Fruit fly (Drosophila melanogaster) whole organism, embryonic: Measurements from ENCODE around the gene Gcn5.

Experiments used
- Bdp1 ChIP-seq: fragments of 200-800 bp; sonication (Bioruptor generic); optimal IDR thresholded peaks from 3 replicates; lab custom pipeline; 2016; ENCODE audit warnings: missing biosample characterization, missing genetic modification characterization
- Blimp-1 ChIP-seq: fragments of 200-800 bp; sonication (Bioruptor generic); optimal IDR thresholded peaks from 3 replicates; lab custom pipeline; 2018; ENCODE audit warnings: missing biosample characterization, missing genetic modification characterization, mild to moderate bottlenecking, moderate library complexity, missing genetic modification reagents
- CG11723 ChIP-seq: fragments of 200-800 bp; sonication (Bioruptor generic); optimal IDR thresholded peaks from 2 replicates; lab custom pipeline; 2017; ENCODE audit warnings: missing biosample characterization, mild to moderate bottlenecking, missing genetic modification characterization
- CG13287 ChIP-seq: fragments of 200-800 bp; sonication (Bioruptor generic); IDR thresholded peaks from 2 replicates; pipeline ENCODE4 v1.3.6; 2022; ENCODE audit warnings: missing biosample characterization, missing genetic modification characterization; ENCODE audit not compliant: partially characterized antibody
- CG13894 ChIP-seq: fragments of 200-800 bp; sonication (Bioruptor generic); optimal IDR thresholded peaks from 3 replicates; lab custom pipeline; 2018; ENCODE audit warnings: missing biosample characterization, mild to moderate bottlenecking, missing genetic modification characterization, moderate library complexity
- CG18476 ChIP-seq: fragments of 200-800 bp; sonication (Bioruptor generic); optimal IDR thresholded peaks from 2 replicates; lab custom pipeline; 2016; ENCODE audit warnings: missing biosample characterization, mild to moderate bottlenecking, missing genetic modification characterization
- CG33213 ChIP-seq: fragments of 200-800 bp; sonication (Bioruptor generic); optimal IDR thresholded peaks from 3 replicates; lab custom pipeline; 2016; ENCODE audit warnings: missing biosample characterization, missing genetic modification characterization
- CG6689 ChIP-seq: fragments of 200-800 bp; sonication (Bioruptor generic); IDR thresholded peaks from 2 replicates; pipeline ENCODE4 v1.3.6; 2022; ENCODE audit warnings: missing biosample characterization, missing genetic modification characterization
- CG7839 ChIP-seq: fragments of 200-800 bp; sonication (Bioruptor generic); optimal IDR thresholded peaks from 3 replicates; lab custom pipeline; 2018; ENCODE audit warnings: missing biosample characterization, mild to moderate bottlenecking, missing genetic modification characterization, moderate library complexity
- CG7928 ChIP-seq: fragments of 200-800 bp; sonication (Bioruptor generic); optimal IDR thresholded peaks from 2 replicates; lab custom pipeline; 2017; ENCODE audit warnings: missing biosample characterization, mild to moderate bottlenecking, missing genetic modification characterization
- CG7963 ChIP-seq: fragments of 200-800 bp; sonication (Bioruptor generic); IDR thresholded peaks from 3 replicates; pipeline ENCODE4 v1.3.6; 2022; ENCODE audit warnings: missing biosample characterization, missing genetic modification characterization; ENCODE audit not compliant: partially characterized antibody
- CG9609 ChIP-seq: fragments of 200-800 bp; sonication (Bioruptor generic); optimal IDR thresholded peaks from 3 replicates; lab custom pipeline; 2016; ENCODE audit warnings: missing biosample characterization, missing genetic modification characterization
- CHES-1-like ChIP-seq: fragments of 200-800 bp; sonication (Bioruptor generic); optimal IDR thresholded peaks from 2 replicates; lab custom pipeline; 2016; ENCODE audit warnings: missing biosample characterization, missing genetic modification characterization
- CoRest ChIP-seq: fragments of 200-800 bp; sonication (Bioruptor generic); optimal IDR thresholded peaks from 3 replicates; lab custom pipeline; 2018; ENCODE audit warnings: missing biosample characterization, mild to moderate bottlenecking, missing genetic modification characterization, moderate library complexity
- Gsc ChIP-seq: fragments of 200-800 bp; sonication (Bioruptor generic); IDR thresholded peaks from 2 replicates; pipeline ENCODE4 v1.3.6; 2022; ENCODE audit warnings: missing biosample characterization, missing genetic modification characterization
- Hr3 ChIP-seq: fragments of 200-800 bp; sonication (Bioruptor generic); optimal IDR thresholded peaks from 3 replicates; lab custom pipeline; 2016; ENCODE audit warnings: missing biosample characterization, missing genetic modification characterization
- Jarid2 ChIP-seq: fragments of 200-800 bp; sonication (Bioruptor generic); optimal IDR thresholded peaks from 3 replicates; lab custom pipeline; 2017; ENCODE audit warnings: mild to moderate bottlenecking, missing biosample characterization, missing genetic modification reagents, missing genetic modification characterization
- Lim3 ChIP-seq: fragments of 200-800 bp; sonication (Bioruptor generic); IDR thresholded peaks from 2 replicates; pipeline ENCODE4 v1.3.6; 2022; ENCODE audit warnings: missing biosample characterization, missing genetic modification characterization
- Med ChIP-seq: fragments of 200-800 bp; sonication (Bioruptor generic); peaks from one replicate; lab custom pipeline; 2016; ENCODE audit warnings: missing biosample characterization, missing genetic modification characterization, mild to moderate bottlenecking, inconsistent platforms, moderate library complexity
- NfI ChIP-seq: fragments of 200-800 bp; sonication (Bioruptor generic); optimal IDR thresholded peaks from 3 replicates; lab custom pipeline; 2018; ENCODE audit warnings: missing biosample characterization, mild to moderate bottlenecking, missing genetic modification characterization, moderate library complexity
- Opbp ChIP-seq: fragments of 200-800 bp; sonication (Bioruptor generic); IDR thresholded peaks from 3 replicates; pipeline ENCODE4 v1.3.6; 2022; ENCODE audit warnings: missing biosample characterization, missing genetic modification characterization; ENCODE audit not compliant: partially characterized antibody
- Pdp1 ChIP-seq, 2 experiments: fragments of 200-800 bp; sonication (Bioruptor generic); optimal IDR thresholded peaks; 3 replicates each; lab custom pipeline; 2016; ENCODE audit warnings: missing biosample characterization in 2 of 2, missing genetic modification characterization in 2 of 2, mild to moderate bottlenecking in 1 of 2, moderate library complexity in 1 of 2
- Rfx ChIP-seq: fragments of 200-800 bp; sonication (Bioruptor generic); IDR thresholded peaks from 2 replicates; pipeline ENCODE4 v1.3.6; 2022; ENCODE audit warnings: missing biosample characterization, missing genetic modification characterization
- Trl ChIP-seq, 3 experiments: fragments of >200 bp in 2 of 3; fragments of 200-800 bp in 1 of 3; sonication (Bioruptor generic) in 1 of 3; optimal IDR thresholded peaks; 2 replicates in 1 of 3; 3 replicates in 2 of 3; lab custom pipeline; 2016 to 2017; ENCODE audit warnings: missing biosample characterization in 1 of 3, missing genetic modification characterization in 1 of 3
- Xbp1 ChIP-seq: fragments of 200-800 bp; sonication (Bioruptor generic); optimal IDR thresholded peaks from 3 replicates; lab custom pipeline; 2016; ENCODE audit warnings: missing biosample characterization, mild to moderate bottlenecking, missing genetic modification characterization
- amos ChIP-seq: fragments of 200-800 bp; sonication (Bioruptor generic); IDR thresholded peaks from 2 replicates; pipeline ENCODE4 v1.3.6; 2022; ENCODE audit warnings: missing biosample characterization, missing genetic modification characterization; ENCODE audit not compliant: partially characterized antibody
- chinmo ChIP-seq: fragments of 200-800 bp; sonication (Bioruptor generic); IDR thresholded peaks from 4 replicates; pipeline ENCODE4 v1.3.6; 2022; ENCODE audit warnings: missing biosample characterization, missing genetic modification characterization; ENCODE audit not compliant: partially characterized antibody
- chm ChIP-seq: fragments of 200-800 bp; sonication (Bioruptor generic); IDR thresholded peaks from 2 replicates; pipeline ENCODE4 v1.3.6; 2022; ENCODE audit warnings: missing biosample characterization, missing genetic modification characterization
- crp ChIP-seq, 2 experiments: fragments of 200-800 bp; sonication (Bioruptor generic); optimal IDR thresholded peaks; 2 replicates in 1 of 2; 3 replicates in 1 of 2; lab custom pipeline; 2017; ENCODE audit warnings: missing biosample characterization in 2 of 2, missing genetic modification characterization in 2 of 2, mild to moderate bottlenecking in 1 of 2, moderate library complexity in 1 of 2
- dysf ChIP-seq: fragments of 200-800 bp; sonication (Bioruptor generic); IDR thresholded peaks from 3 replicates; pipeline ENCODE4 v1.3.6; 2022; ENCODE audit warnings: missing biosample characterization, missing genetic modification characterization
- emc ChIP-seq: fragments of 200-800 bp; sonication (Bioruptor generic); optimal IDR thresholded peaks from 2 replicates; lab custom pipeline; 2016; ENCODE audit warnings: missing biosample characterization, missing genetic modification characterization
- eve ChIP-seq, 2 experiments: fragments of >200 bp; optimal IDR thresholded peaks; 2 replicates each; lab custom pipeline; 2017; ENCODE audit warnings: missing biosample characterization in 2 of 2, missing genetic modification characterization in 2 of 2
- exex ChIP-seq: fragments of 200-800 bp; sonication (Bioruptor generic); optimal IDR thresholded peaks from 4 replicates; lab custom pipeline; 2018; ENCODE audit warnings: missing biosample characterization, mild to moderate bottlenecking, missing genetic modification characterization, moderate library complexity
- lov ChIP-seq, 2 experiments: fragments of 200-800 bp in 1 of 2; fragments of >200 bp in 1 of 2; sonication (Bioruptor generic) in 1 of 2; IDR thresholded peaks in 1 of 2; optimal IDR thresholded peaks in 1 of 2; 2 replicates in 1 of 2; 3 replicates in 1 of 2; pipeline versions ENCODE4 v1.3.6 to Lab custom; 2017 to 2022; ENCODE audit warnings: missing biosample characterization in 1 of 2, missing genetic modification characterization in 1 of 2
- otp ChIP-seq: fragments of 200-800 bp; sonication (Bioruptor generic); IDR thresholded peaks from 3 replicates; pipeline ENCODE4, ENCODE4 v1.3.6; 2022; ENCODE audit warnings: missing biosample characterization, missing genetic modification characterization
- ro ChIP-seq: fragments of 200-800 bp; sonication (Bioruptor generic); IDR thresholded peaks from 2 replicates; pipeline ENCODE4 v1.3.6; 2022; ENCODE audit warnings: missing biosample characterization, missing genetic modification characterization
- sc ChIP-seq, 3 experiments: fragments of >200 bp in 2 of 3; fragments of 200-800 bp in 1 of 3; sonication (Bioruptor generic) in 1 of 3; optimal IDR thresholded peaks; 2 replicates in 2 of 3; 3 replicates in 1 of 3; lab custom pipeline; 2017; ENCODE audit warnings: mild to moderate bottlenecking in 1 of 3, missing biosample characterization in 1 of 3, missing genetic modification characterization in 1 of 3, missing genetic modification reagents in 1 of 3
- sd ChIP-seq: fragments of 200-800 bp; sonication (Bioruptor generic); optimal IDR thresholded peaks from 3 replicates; lab custom pipeline; 2018; ENCODE audit warnings: missing biosample characterization, mild to moderate bottlenecking, missing genetic modification characterization, moderate library complexity
- slbo ChIP-seq: fragments of 200-800 bp; sonication (Bioruptor generic); IDR thresholded peaks from 2 replicates; pipeline ENCODE4 v1.3.6; 2022; ENCODE audit warnings: missing biosample characterization, missing genetic modification characterization
- sob ChIP-seq: fragments of 200-800 bp; sonication (Bioruptor generic); IDR thresholded peaks from 2 replicates; pipeline ENCODE4 v1.3.6; 2022; ENCODE audit warnings: missing biosample characterization, missing genetic modification characterization
- ssp ChIP-seq: fragments of 200-800 bp; sonication (Bioruptor generic); IDR thresholded peaks from 2 replicates; pipeline ENCODE4 v1.3.6; 2022; ENCODE audit warnings: missing biosample characterization, missing genetic modification characterization
- stc ChIP-seq: fragments of 200-800 bp; sonication (Bioruptor generic); IDR thresholded peaks from 2 replicates; pipeline ENCODE4 v1.3.6; 2022; ENCODE audit warnings: missing biosample characterization, missing genetic modification characterization
- twi ChIP-seq: fragments of 200-800 bp; optimal IDR thresholded peaks from 2 replicates; lab custom pipeline; 2019; ENCODE audit warnings: missing biosample characterization, mild to moderate bottlenecking, missing genetic modification characterization, moderate library complexity
- vvl ChIP-seq: fragments of 200-800 bp; sonication (Bioruptor generic); IDR thresholded peaks from 2 replicates; pipeline ENCODE4 v1.3.6; 2022; ENCODE audit warnings: missing biosample characterization, missing genetic modification characterization
- yki ChIP-seq: fragments of >200 bp; optimal IDR thresholded peaks from 3 replicates; lab custom pipeline; 2018
- z ChIP-seq: fragments of 200-800 bp; sonication (Bioruptor generic); IDR thresholded peaks from 3 replicates; pipeline ENCODE4 v1.3.6; 2022; ENCODE audit warnings: missing biosample characterization, missing genetic modification characterization

Gene Gcn5

dm6 chr3L:12496428-12497344 lies 27.1 kb downstream of the Gcn5 start, which contains the start of gene CG10657 (continued):
- TF ChIP-seq CG13894 (tag; lab: Kevin White, UChicago) = peak; percentile 22
- no peak for TF ChIP-seq Bdp1 (GFP tag; lab: Kevin White, UChicago)
- no peak for TF ChIP-seq CG11723 (GFP tag; lab: Kevin White, UChicago)
- no peak for TF ChIP-seq crp (GFP tag; optimal IDR thresholded peaks at IDR 0.05; lab: Kevin White, UChicago)
- TF ChIP-seq CG33213 = no peak
- TF ChIP-seq otp (GFP tag; lab: Robert Waterston, UW) = 0 out of 3 replicates have a peak, but pooled peaks have one; percentile 21
- TF ChIP-seq exex (tag; lab: Kevin White, UChicago) = no peak
- no peak for TF ChIP-seq CG7839 (tag; lab: Kevin White, UChicago)
- no peak for TF ChIP-seq stc (GFP tag; lab: Robert Waterston, UW)
- TF ChIP-seq CG9609 (GFP tag; lab: Kevin White, UChicago) = no peak
- TF ChIP-seq Opbp (GFP tag; lab: Robert Waterston, UW) = peak; percentile 55; the same call in 1 of the 3 replicates
- TF ChIP-seq chm (GFP tag; lab: Robert Waterston, UW) = peak; percentile 55; the same call in 1 of the 2 replicates
- 0 out of 2 replicates have a peak, but pooled peaks have one; percentile 11 for TF ChIP-seq CG6689 (GFP tag; lab: Robert Waterston, UW)
- no peak for TF ChIP-seq Xbp1 (GFP tag; lab: Kevin White, UChicago)
- no peak for TF ChIP-seq sob (GFP tag; lab: Robert Waterston, UW)
- peak; percentile 24; the same call in 1 of the 2 replicates for TF ChIP-seq amos (GFP tag; lab: Robert Waterston, UW)
- TF ChIP-seq sc (optimal IDR thresholded peaks at IDR 0.05; lab: Kevin White, UChicago) = no peak
- TF ChIP-seq sc (GFP tag; optimal IDR thresholded peaks at IDR 0.05; lab: Kevin White, UChicago) = no peak
- no peak for TF ChIP-seq Hr3
- peak; percentile 25; the same call in 1 of the 2 replicates for TF ChIP-seq vvl (GFP tag; lab: Robert Waterston, UW)
- TF ChIP-seq sd (tag; lab: Kevin White, UChicago) = peak; percentile 81
- TF ChIP-seq Pdp1 (GFP tag; optimal IDR thresholded peaks at IDR 0.05; lab: Kevin White, UChicago) = peak in 1 of 2 experiments; percentile 92
- TF ChIP-seq emc = no peak
- TF ChIP-seq twi = no peak
- TF ChIP-seq Rfx (GFP tag; lab: Robert Waterston, UW) = 0 out of 2 replicates have a peak, but pooled peaks have one; percentile 16
- no peak for TF ChIP-seq CG7928 (GFP tag; lab: Kevin White, UChicago)
- TF ChIP-seq eve (GFP tag; optimal IDR thresholded peaks at IDR 0.05; lab: Kevin White, UChicago) = no peak
- no peak for TF ChIP-seq NfI (GFP tag; lab: Kevin White, UChicago)
- TF ChIP-seq lov (optimal IDR thresholded peaks at IDR 0.05; lab: Kevin White, UChicago) = no peak
- TF ChIP-seq lov (GFP tag; IDR thresholded peaks at IDR 0.05; lab: Robert Waterston, UW) = no peak
- TF ChIP-seq dysf (GFP tag; lab: Robert Waterston, UW) = peak; percentile 37; the same call in 1 of the 3 replicates
- TF ChIP-seq Trl (optimal IDR thresholded peaks at IDR 0.05; lab: Kevin White, UChicago) = peak in 1 of 2 experiments; percentile 28
- TF ChIP-seq Trl (GFP tag; optimal IDR thresholded peaks at IDR 0.05; lab: Kevin White, UChicago) = no peak
- TF ChIP-seq CG13287 (GFP tag; lab: Robert Waterston, UW) = peak; percentile 30; the same call in 1 of the 2 replicates
- no peak for TF ChIP-seq yki (lab: Kevin White, UChicago)
- TF ChIP-seq Med (GFP tag; lab: Kevin White, UChicago) = peak; percentile 81
- TF ChIP-seq chinmo (GFP tag; lab: Robert Waterston, UW) = peak; percentile 84; the same call in 2 of the 4 replicates
- TF ChIP-seq Gsc (GFP tag; lab: Robert Waterston, UW) = no peak
- no peak for TF ChIP-seq CHES-1-like
- peak; percentile 96 for TF ChIP-seq z
- TF ChIP-seq CG18476 (GFP tag; lab: Kevin White, UChicago) = no peak
- TF ChIP-seq CG7963 = no peak
- TF ChIP-seq slbo (GFP tag; lab: Robert Waterston, UW) = no peak
- no peak for TF ChIP-seq ro
- peak; percentile 57 for TF ChIP-seq Jarid2 (GFP tag; lab: Kevin White, UChicago)
- no peak for TF ChIP-seq Lim3 (GFP tag; lab: Robert Waterston, UW)
- TF ChIP-seq Blimp-1 = peak; percentile 48
- no peak for TF ChIP-seq CoRest
- no peak for TF ChIP-seq ssp
